Fruit fly (Drosophila melanogaster): ENCODE data around the gene CG11403.
A peak's percentile ranks its signal among the peaks of the same experiment; 100 is the strongest.

The CG11403 gene

DNA sequence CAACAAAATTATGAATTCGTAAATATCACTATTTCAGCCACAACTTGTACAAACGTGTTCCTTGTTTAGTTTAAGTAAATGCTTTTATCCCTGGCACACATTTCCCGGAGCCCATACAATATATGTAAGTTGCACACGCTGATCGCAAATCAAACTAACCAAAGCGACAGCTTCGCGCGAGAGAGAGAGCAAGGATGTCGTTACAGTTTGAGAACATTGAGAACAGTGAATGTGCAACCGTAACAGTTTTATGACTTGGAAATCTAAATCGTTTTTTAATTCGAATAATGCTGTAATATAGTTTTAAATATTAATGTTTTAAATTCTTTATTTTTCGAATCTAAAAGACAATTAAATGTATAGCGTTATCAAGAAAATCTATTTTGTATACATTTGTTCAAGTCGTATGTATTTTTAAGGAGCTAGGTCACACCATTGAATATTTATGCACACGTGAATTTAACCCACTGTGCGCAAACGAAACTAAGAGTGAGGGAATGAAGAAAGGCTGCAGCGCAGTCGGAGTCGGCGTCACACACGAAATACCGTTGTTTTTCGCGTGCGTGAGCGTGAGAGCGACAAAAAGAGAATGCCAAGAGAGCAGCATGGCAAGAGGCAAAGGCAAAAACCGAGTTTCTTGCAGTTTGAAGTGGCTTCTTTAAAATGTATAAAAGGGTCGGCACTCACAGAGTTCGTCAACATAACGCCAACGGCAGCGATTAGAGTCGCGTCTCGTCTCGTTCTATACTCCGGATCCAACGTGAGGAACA, 30.2 kb downstream of the CG11403 start, which contains the start of gene CG11382:
Gene CG11382, plus strand, starts transcription at position 720 of the 770 bp plus-strand sequence.
- peak; percentile 20 for TF ChIP-seq CG3919 (GFP tag; optimal IDR thresholded peaks at IDR 0.05)
- peak; percentile 14 for TF ChIP-seq Eip78C (GFP tag)
- peak; percentile 12 for TF ChIP-seq Sox14 (GFP tag; optimal IDR thresholded peaks at IDR 0.05)
- peak; percentile 24 for TF ChIP-seq pdm3 (GFP tag; optimal IDR thresholded peaks at IDR 0.05)
- peak; percentile 37 for TF ChIP-seq Hr4 (GFP tag; optimal IDR thresholded peaks at IDR 0.05)
- no peak for TF ChIP-seq lz (GFP tag; optimal IDR thresholded peaks at IDR 0.05)
- TF ChIP-seq Ets96B (tag; optimal IDR thresholded peaks at IDR 0.05), result no peak
- TF ChIP-seq svp (GFP tag), result peak; percentile 52
- TF ChIP-seq CG32006 (GFP tag; optimal IDR thresholded peaks at IDR 0.05), result peak; percentile 28
- no peak for TF ChIP-seq salr (GFP tag; optimal IDR thresholded peaks at IDR 0.05)
- no peak for TF ChIP-seq CG8319 (GFP tag; optimal IDR thresholded peaks at IDR 0.05)
- no peak for TF ChIP-seq CG8119 (GFP tag; IDR thresholded peaks at IDR 0.05)
- peak; percentile 28 for TF ChIP-seq Smox (GFP tag; optimal IDR thresholded peaks at IDR 0.05)
- TF ChIP-seq CG11902 (GFP tag; optimal IDR thresholded peaks at IDR 0.05), result no peak
- peak; percentile 14 for TF ChIP-seq Sox102F (GFP tag; optimal IDR thresholded peaks at IDR 0.05)
- peak; percentile 7 for TF ChIP-seq cyc (GFP tag; optimal IDR thresholded peaks at IDR 0.05)
- peak; percentile 28 for TF ChIP-seq topi (GFP tag; optimal IDR thresholded peaks at IDR 0.05)
- peak; percentile 39 for TF ChIP-seq Met (GFP tag; optimal IDR thresholded peaks at IDR 0.05)
- TF ChIP-seq CG10631 (GFP tag; optimal IDR thresholded peaks at IDR 0.05), result peak; percentile 26
- TF ChIP-seq esn (GFP tag; optimal IDR thresholded peaks at IDR 0.05), result peak; percentile 39
- TF ChIP-seq Blimp-1 (GFP tag; optimal IDR thresholded peaks at IDR 0.05), result peak; percentile 88
- 0 out of 2 replicates have a peak, but pooled peaks have one; percentile 27 for TF ChIP-seq CG15336 (GFP tag; IDR thresholded peaks at IDR 0.05)

DNA sequence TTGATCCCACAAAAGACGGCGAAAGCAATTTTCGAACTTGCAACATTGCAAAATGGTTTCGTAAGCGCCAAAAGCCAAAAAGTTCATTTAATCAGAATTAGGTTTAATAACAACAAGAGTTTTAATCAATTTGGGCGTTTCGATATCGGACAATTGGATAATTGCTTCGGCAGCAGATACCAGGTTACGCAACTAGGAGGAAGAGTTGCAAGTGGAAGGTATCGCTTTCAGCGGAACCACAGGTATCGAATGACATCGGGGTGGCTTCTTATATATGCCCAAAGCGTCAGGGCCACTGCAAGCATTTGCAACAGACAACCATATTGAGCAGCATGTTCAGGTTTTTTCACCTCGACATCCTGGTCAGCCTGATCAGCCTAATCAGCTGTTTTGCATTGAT, 33.2 kb downstream of the CG11403 start, which contains the start of gene CG14624:
Gene CG14624, plus strand, starts transcription at position 301 of the 400 bp plus-strand sequence.
- TF ChIP-seq CG6792 (GFP tag; optimal IDR thresholded peaks at IDR 0.05) (no peak), CG6163 (GFP tag; IDR thresholded peaks at IDR 0.05) (no peak), eg (GFP tag; IDR thresholded peaks at IDR 0.05) (no peak), pdm3 (GFP tag; optimal IDR thresholded peaks at IDR 0.05) (no peak), CG6854 (GFP tag; optimal IDR thresholded peaks at IDR 0.05) (no peak), CG11294 (GFP tag; IDR thresholded peaks at IDR 0.05) (no peak), CG4318 (GFP tag; optimal IDR thresholded peaks at IDR 0.05) (no peak), ss (GFP tag; optimal IDR thresholded peaks at IDR 0.05) (no peak), CG10631 (GFP tag; optimal IDR thresholded peaks at IDR 0.05) (no peak), CG16779 (tag; optimal IDR thresholded peaks at IDR 0.05) (no peak), CG8319 (GFP tag; optimal IDR thresholded peaks at IDR 0.05) (no peak), Eip93F (GFP tag; optimal IDR thresholded peaks at IDR 0.05) (no peak)

DNA sequence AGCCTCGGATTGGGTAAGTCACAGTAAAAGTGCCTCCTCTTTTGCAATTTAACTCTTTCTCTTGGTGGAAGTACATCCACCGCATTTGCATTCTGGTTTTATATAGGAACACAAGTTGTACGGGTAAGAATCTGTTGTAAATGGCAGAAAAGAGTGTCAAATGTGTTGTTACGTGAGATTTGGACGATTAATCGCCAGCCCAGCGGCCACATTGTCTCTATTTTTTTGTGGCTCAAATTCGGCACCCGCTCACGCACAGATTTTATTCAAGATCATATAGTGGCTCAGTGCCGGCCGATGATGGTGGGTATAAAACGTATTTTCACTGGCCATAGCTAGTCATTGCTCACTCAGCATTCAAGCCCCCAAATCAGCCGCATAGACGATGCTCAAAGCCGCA, 36.2 kb downstream of the CG11403 start, which contains the start of gene CG11381:
Gene CG11381, plus strand, starts transcription at position 301 of the 400 bp plus-strand sequence.
- TF ChIP-seq Eip93F (GFP tag; optimal IDR thresholded peaks at IDR 0.05) (no peak), Ets96B (tag; optimal IDR thresholded peaks at IDR 0.05) (no peak), Gug (GFP tag; IDR thresholded peaks at IDR 0.05) (no peak), Smox (GFP tag; optimal IDR thresholded peaks at IDR 0.05) (no peak), CG8632 (GFP tag; optimal IDR thresholded peaks at IDR 0.05) (no peak), CG6854 (GFP tag; optimal IDR thresholded peaks at IDR 0.05) (no peak), spab (GFP tag; optimal IDR thresholded peaks at IDR 0.05) (no peak), vri (GFP tag; optimal IDR thresholded peaks at IDR 0.05) (no peak), CG6792 (GFP tag; optimal IDR thresholded peaks at IDR 0.05) (no peak), OdsH (GFP tag; optimal IDR thresholded peaks at IDR 0.05) (no peak), CG11294 (GFP tag; IDR thresholded peaks at IDR 0.05) (no peak), Met (GFP tag; optimal IDR thresholded peaks at IDR 0.05) (no peak)
